Worm (Caenorhabditis elegans): ENCODE data around the gene btb-22.

ce11 chrII:3251782-3252181 is 47.8 kb upstream of the btb-22 start:
- TF ChIP-seq dao-5 (tag; optimal IDR thresholded peaks at IDR 0.05): no peak
- no peak for TF ChIP-seq him-1 (tag; optimal IDR thresholded peaks at IDR 0.05)

Data from whole organism, L4/young adult.